Fruit fly (Drosophila melanogaster) whole organism, wandering third instar larva: ENCODE data around the gene Sik2.
A peak's percentile ranks its signal among the peaks of the same experiment; 100 is the strongest.

ENCODE experiments used
- Abd-B ChIP-seq: fragments of >200 bp; optimal IDR thresholded peaks from 2 replicates; lab custom pipeline; 2017; ENCODE audit warnings: missing biosample characterization, missing genetic modification characterization
- CG32264 ChIP-seq: fragments of 200-800 bp; sonication (Bioruptor generic); optimal IDR thresholded peaks from 2 replicates; lab custom pipeline; 2016; ENCODE audit warnings: missing biosample characterization, missing genetic modification characterization
- CrebA ChIP-seq: fragments of 200-800 bp; sonication (Bioruptor generic); optimal IDR thresholded peaks from 2 replicates; lab custom pipeline; 2016; ENCODE audit warnings: missing biosample characterization, mild to moderate bottlenecking, missing genetic modification characterization, borderline replicate concordance
- Dif ChIP-seq: fragments of 200-275, 200-300 bp; sonication (Bioruptor generic); optimal IDR thresholded peaks from 2 replicates; lab custom pipeline; 2018; ENCODE audit warnings: missing biosample characterization, missing genetic modification characterization; ENCODE audit not compliant: partially characterized antibody
- GATAd ChIP-seq: sonication (Bioruptor generic); optimal IDR thresholded peaks from 2 replicates; lab custom pipeline; 2016; ENCODE audit warnings: missing biosample characterization, missing genetic modification characterization
- HLH106 ChIP-seq: fragments of 200-800 bp; optimal IDR thresholded peaks from 3 replicates; lab custom pipeline; 2019; ENCODE audit warnings: missing biosample characterization, mild to moderate bottlenecking, missing genetic modification characterization, moderate library complexity
- Hnf4 ChIP-seq: fragments of 200-800 bp; sonication (Bioruptor generic); optimal IDR thresholded peaks from 2 replicates; lab custom pipeline; 2016; ENCODE audit warnings: missing biosample characterization, mild to moderate bottlenecking, missing genetic modification characterization
- Hr78 ChIP-seq: fragments of >200 bp; optimal IDR thresholded peaks from 2 replicates; lab custom pipeline; 2017; ENCODE audit warnings: missing biosample characterization, missing genetic modification characterization
- Hr83 ChIP-seq: fragments of 200-300 bp; sonication (Bioruptor generic); optimal IDR thresholded peaks from 2 replicates; lab custom pipeline; 2016; ENCODE audit warnings: missing biosample characterization, mild to moderate bottlenecking, missing genetic modification characterization, moderate library complexity; ENCODE audit not compliant: poor library complexity, severe bottlenecking
- Jra ChIP-seq: sonication (Bioruptor generic); optimal IDR thresholded peaks from 2 replicates; lab custom pipeline; 2016; ENCODE audit warnings: missing biosample characterization, missing genetic modification characterization
- Myc ChIP-seq: fragments of >200 bp; optimal IDR thresholded peaks from 2 replicates; lab custom pipeline; 2017
- N ChIP-seq: fragments of >200 bp; optimal IDR thresholded peaks from 2 replicates; lab custom pipeline; 2018; ENCODE audit warnings: missing biosample characterization, missing external identifiers, missing genetic modification characterization
- OdsH ChIP-seq: fragments of 200-800 bp; sonication (Bioruptor generic); optimal IDR thresholded peaks from 2 replicates; lab custom pipeline; 2016; ENCODE audit warnings: missing biosample characterization, mild to moderate bottlenecking, missing genetic modification characterization
- Rel ChIP-seq, 2 experiments: fragments of 200-800 bp; sonication (Bioruptor generic) in 1 of 2; optimal IDR thresholded peaks; 2 replicates in 1 of 2; 3 replicates in 1 of 2; lab custom pipeline; 2016 to 2019; ENCODE audit warnings: mild to moderate bottlenecking in 2 of 2, missing biosample characterization in 2 of 2, missing genetic modification characterization in 2 of 2, moderate library complexity in 1 of 2
- Sp1 ChIP-seq: fragments of 200-800 bp; sonication (Bioruptor generic); optimal IDR thresholded peaks from 3 replicates; lab custom pipeline; 2019; ENCODE audit warnings: missing biosample characterization, mild to moderate bottlenecking, missing genetic modification characterization, moderate library complexity
- Vsx2 ChIP-seq: fragments of 200-300, 225-300 bp; sonication (Bioruptor generic); optimal IDR thresholded peaks from 2 replicates; lab custom pipeline; 2018; ENCODE audit warnings: missing biosample characterization, missing genetic modification characterization; ENCODE audit not compliant: partially characterized antibody
- br ChIP-seq: fragments of 200-800 bp; sonication (Bioruptor generic); optimal IDR thresholded peaks from 2 replicates; lab custom pipeline; 2016; ENCODE audit warnings: missing biosample characterization, missing genetic modification characterization
- brk ChIP-seq: fragments of 200-800 bp; sonication (Bioruptor generic); optimal IDR thresholded peaks from 2 replicates; lab custom pipeline; 2016; ENCODE audit warnings: missing biosample characterization, mild to moderate bottlenecking, missing genetic modification characterization
- dl ChIP-seq, 2 experiments: fragments of 175-275, 200-275 bp in 1 of 2; fragments of 200-275 bp in 1 of 2; sonication (Bioruptor generic); optimal IDR thresholded peaks; lab custom pipeline; 2018; ENCODE audit warnings: mild to moderate bottlenecking in 2 of 2, missing biosample characterization in 2 of 2, missing genetic modification characterization in 2 of 2, moderate library complexity in 2 of 2; ENCODE audit not compliant: partially characterized antibody in 2 of 2, insufficient read depth in 1 of 2
- dmrt93B ChIP-seq: fragments of 200-800 bp; sonication (Bioruptor generic); optimal IDR thresholded peaks from 2 replicates; lab custom pipeline; 2018; ENCODE audit warnings: missing biosample characterization, mild to moderate bottlenecking, missing genetic modification characterization
- dsf ChIP-seq: sonication (Bioruptor generic); optimal IDR thresholded peaks from 2 replicates; lab custom pipeline; 2016; ENCODE audit warnings: missing biosample characterization, missing genetic modification characterization, borderline replicate concordance
- foxo ChIP-seq, 2 experiments: fragments of 200-800 bp; sonication (Bioruptor generic); optimal IDR thresholded peaks; 2 replicates in 1 of 2; 3 replicates in 1 of 2; lab custom pipeline; 2016 to 2017; ENCODE audit warnings: missing biosample characterization in 2 of 2, missing genetic modification characterization in 2 of 2
- h ChIP-seq: fragments of 200-800 bp; sonication (Bioruptor generic); optimal IDR thresholded peaks from 3 replicates; lab custom pipeline; 2016; ENCODE audit warnings: missing biosample characterization, mild to moderate bottlenecking, missing genetic modification characterization
- jim ChIP-seq: fragments of 175-275, 200-325 bp; sonication (Bioruptor generic); optimal IDR thresholded peaks from 2 replicates; lab custom pipeline; 2016; ENCODE audit warnings: missing biosample characterization, mild to moderate bottlenecking, missing genetic modification characterization
- lola ChIP-seq: fragments of >200 bp; optimal IDR thresholded peaks from 2 replicates; lab custom pipeline; 2017; ENCODE audit warnings: missing biosample characterization, missing genetic modification characterization
- pan ChIP-seq: fragments of >200 bp; optimal IDR thresholded peaks from 2 replicates; lab custom pipeline; 2017
- psq ChIP-seq: fragments of 200-800 bp; sonication (Bioruptor generic); optimal IDR thresholded peaks from 3 replicates; lab custom pipeline; 2017; ENCODE audit warnings: missing biosample characterization, mild to moderate bottlenecking, missing genetic modification characterization, moderate library complexity
- rgr ChIP-seq: fragments of 200-800 bp; sonication (Bioruptor generic); optimal IDR thresholded peaks from 3 replicates; lab custom pipeline; 2016; ENCODE audit warnings: missing biosample characterization, mild to moderate bottlenecking, missing genetic modification characterization
- sage ChIP-seq: fragments of 200-800 bp; sonication (Bioruptor generic); optimal IDR thresholded peaks from 2 replicates; lab custom pipeline; 2016; ENCODE audit warnings: missing biosample characterization, mild to moderate bottlenecking, missing genetic modification characterization
- sv ChIP-seq: fragments of 200-800 bp; sonication (Bioruptor generic); optimal IDR thresholded peaks from 3 replicates; lab custom pipeline; 2016; ENCODE audit warnings: missing biosample characterization, missing genetic modification characterization
- tai ChIP-seq: sonication (Bioruptor generic); optimal IDR thresholded peaks from 2 replicates; lab custom pipeline; 2016; ENCODE audit warnings: missing biosample characterization, missing genetic modification characterization
- woc ChIP-seq: sonication (Bioruptor generic); optimal IDR thresholded peaks from 2 replicates; lab custom pipeline; 2016; ENCODE audit warnings: missing biosample characterization, mild to moderate bottlenecking, missing genetic modification characterization

Gene Sik2

DNA sequence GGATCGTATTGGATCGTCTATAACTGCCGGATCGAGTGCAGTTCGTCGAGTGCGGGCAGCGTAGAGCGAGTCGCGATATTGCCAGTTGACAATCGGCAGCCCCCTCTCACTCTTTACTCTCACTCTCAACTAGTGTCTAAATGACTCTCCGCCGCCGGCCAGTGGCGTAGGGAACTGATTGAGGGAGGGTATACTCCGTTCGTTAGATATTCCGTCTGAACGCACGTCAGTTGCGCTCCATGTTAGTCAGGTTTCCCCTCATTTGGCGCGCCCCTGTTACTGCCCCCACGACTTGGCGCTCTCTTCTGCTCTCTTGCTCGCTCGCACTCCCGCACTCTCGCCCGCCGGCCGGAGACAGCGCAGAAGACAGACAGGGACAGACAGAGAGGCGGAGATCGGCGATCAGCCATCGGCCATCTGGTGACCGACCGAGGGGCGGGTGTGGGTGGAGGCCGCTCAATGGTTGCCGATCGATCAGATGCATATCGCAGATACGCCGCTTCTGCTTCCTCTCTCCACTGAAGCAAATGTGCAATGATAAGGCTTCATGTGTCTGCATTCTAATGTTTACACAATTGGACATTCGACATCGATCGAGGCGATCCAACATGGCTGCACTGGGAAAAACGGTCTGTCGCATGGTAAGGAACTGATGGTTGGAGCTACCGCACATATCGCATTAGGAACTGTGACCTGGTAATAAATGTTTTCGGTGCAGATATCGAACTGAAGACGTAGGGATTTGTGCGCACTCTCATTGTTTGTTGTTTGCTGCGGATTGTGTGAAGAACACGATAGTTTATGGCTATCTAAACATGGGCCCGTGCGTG lies 11.4 kb downstream of the Sik2 start, which contains the start of gene moody (continued):
- TF ChIP-seq woc (GFP tag; lab: Kevin White, UChicago) (peak; percentile 90), CG32264 (GFP tag; lab: Kevin White, UChicago) (peak; percentile 86), Hr83 (GFP tag; lab: Kevin White, UChicago) (peak; percentile 98), Rel (GFP tag; optimal IDR thresholded peaks at IDR 0.05; lab: Kevin White, UChicago) (peak; percentile 75), Rel (tag; optimal IDR thresholded peaks at IDR 0.05; lab: Kevin White, UChicago) (peak; percentile 84), Jra (peak; percentile 90), dsf (GFP tag; lab: Kevin White, UChicago) (peak; percentile 79), CrebA (GFP tag; lab: Kevin White, UChicago) (no peak), jim (peak; percentile 37), brk (GFP tag; lab: Kevin White, UChicago) (no peak)
- TF ChIP-seq, all 38 proteins: peak for 26

DNA sequence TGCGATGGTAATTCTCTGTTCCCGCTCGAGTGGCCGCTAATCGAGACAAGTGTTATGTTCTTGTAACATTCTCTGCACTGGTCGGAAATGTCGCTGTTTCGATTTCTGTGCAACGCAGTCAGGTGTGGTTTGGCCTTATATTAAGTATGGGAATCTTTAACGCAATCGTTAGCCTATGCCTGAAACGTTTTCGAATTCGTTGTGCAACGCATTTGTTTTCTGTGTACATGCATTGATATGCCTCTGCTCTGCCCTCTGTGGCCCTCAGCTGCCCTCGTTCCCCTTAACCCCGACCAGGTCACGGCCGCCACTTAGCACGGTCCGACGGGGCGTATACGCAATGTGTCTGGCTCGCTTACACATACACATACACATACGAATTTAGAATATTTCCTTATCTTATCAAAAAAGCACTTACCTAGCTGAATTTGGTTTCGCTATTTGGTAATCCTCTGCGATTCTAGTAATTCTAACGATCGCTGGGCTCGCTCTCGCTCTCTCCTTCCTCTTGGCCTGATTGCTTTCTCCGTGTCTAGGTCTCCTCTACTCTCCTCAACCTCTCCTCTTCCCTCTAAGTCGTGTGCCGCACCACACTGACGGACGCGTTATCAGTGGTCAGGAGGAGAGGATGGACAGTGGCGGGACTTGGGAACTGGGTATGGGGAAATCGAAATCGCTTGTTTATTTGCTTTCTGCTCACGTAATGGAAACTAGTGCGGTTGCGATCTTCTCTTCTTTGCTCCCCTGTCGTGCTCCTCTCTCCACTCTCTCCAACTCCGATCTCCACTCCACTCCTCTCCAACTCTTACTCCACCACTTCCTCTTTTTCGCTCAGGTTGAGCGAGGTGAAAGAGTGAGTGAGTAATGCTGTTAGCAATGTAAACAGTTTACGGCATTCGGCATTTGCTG lies 12.7 kb downstream of the Sik2 start:
- peak; percentile 11 for TF ChIP-seq HLH106 (tag; lab: Kevin White, UChicago)
- TF ChIP-seq dsf (GFP tag; lab: Kevin White, UChicago) = no peak
- TF ChIP-seq foxo (GFP tag; optimal IDR thresholded peaks at IDR 0.05; lab: Kevin White, UChicago) = no peak
- no peak for TF ChIP-seq brk (GFP tag; lab: Kevin White, UChicago)
- TF ChIP-seq Jra = no peak
- TF ChIP-seq h (GFP tag; lab: Kevin White, UChicago) = peak; percentile 67
- peak; percentile 75 for TF ChIP-seq br (GFP tag; lab: Kevin White, UChicago)
- no peak for TF ChIP-seq OdsH (GFP tag; lab: Kevin White, UChicago)
- no peak for TF ChIP-seq Hr78 (GFP tag; lab: Kevin White, UChicago)
- no peak for TF ChIP-seq Abd-B (GFP tag; lab: Kevin White, UChicago)
- TF ChIP-seq, all 38 proteins: peak for 3

DNA sequence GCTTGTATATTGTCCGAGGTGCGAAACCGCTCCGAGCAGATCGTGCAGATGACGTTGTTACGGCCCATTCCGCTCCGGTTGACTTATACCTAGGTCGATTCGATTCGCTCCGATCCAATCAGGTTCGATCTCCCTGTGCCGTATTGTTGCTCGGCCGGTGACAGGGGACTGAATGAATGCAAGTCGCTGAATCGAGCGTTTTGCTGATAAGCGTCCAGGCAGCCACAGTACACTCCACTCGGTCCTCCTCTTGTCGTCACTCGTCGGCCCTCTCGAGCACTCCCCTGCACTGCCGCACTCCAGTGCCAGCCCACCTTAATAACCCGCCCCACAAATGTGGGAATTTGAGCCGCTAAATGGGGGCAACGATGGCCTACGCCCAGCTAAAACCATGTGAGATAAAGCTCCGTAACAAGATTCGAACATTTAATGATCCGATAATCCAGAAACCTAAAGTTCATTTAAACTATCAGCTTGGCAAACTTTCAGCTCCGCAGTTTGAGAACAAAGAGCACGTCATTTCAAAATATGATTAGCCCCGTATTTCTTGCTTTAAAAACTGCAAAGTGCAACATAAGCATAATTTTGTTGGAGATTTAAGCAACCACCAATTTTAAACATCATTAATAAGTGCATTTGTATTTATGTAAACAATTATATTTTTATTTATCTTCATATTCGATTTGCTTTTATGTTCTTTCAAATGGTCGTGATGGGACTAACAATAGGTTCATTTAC lies 17.9 kb downstream of the Sik2 start, which contains the start of gene CG4325:
Gene CG4325, minus strand, starts transcription at position 159 of the 738 bp plus-strand sequence.
- TF ChIP-seq tai (GFP tag; lab: Kevin White, UChicago) (no peak), br (GFP tag; lab: Kevin White, UChicago) (peak; percentile 0), Dif (peak; percentile 37)

DNA sequence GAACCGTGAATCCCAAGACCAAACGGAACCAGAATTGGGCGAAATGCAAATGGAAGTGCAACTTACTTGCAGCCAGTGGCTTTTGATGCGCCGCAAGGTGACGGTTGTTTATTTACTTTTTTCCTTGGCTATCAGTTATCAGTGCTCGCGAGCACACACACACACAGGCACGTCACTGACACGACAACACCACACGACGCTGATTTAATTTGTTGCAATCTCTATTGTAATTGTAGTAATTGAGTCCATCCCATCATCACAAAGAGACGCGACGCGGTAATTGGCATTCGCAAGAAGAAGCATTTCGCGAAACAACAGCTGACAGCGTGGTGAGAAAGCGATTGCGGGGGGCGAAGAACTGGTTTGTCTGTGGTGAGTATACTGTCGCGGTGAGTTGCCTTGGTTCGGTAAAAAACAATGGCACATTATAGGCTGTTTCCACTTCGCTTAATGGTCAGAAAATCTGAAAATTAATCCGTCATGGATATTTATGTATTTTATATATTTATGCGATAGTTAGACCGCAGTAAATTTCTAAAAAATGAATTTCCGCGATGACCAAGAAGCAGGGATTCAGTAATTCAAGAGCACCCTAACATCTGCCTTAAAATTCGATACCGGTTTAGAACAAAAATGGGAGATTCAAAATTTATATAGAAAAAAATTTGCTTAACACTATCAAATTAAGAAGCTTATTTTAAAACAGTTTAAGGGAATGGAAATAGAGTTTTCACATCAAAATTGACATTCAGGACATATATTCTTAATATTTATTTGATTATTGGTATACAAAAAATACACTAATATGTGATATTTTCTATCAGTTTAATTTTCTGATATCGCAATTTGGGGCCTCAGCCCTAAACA lies 19.5 kb downstream of the Sik2 start, which contains the start of the genes Actn and usp:
Gene Actn, minus strand, starts transcription at position 331 of the 867 bp plus-strand sequence.
Gene usp, minus strand, starts transcription at position 331 of the 867 bp plus-strand sequence.
- peak in 1 of 2 experiments; percentile 38 for TF ChIP-seq foxo (GFP tag; optimal IDR thresholded peaks at IDR 0.05; lab: Kevin White, UChicago)
- peak; percentile 40 for TF ChIP-seq Abd-B (GFP tag; lab: Kevin White, UChicago)
- TF ChIP-seq Dif = no peak
- TF ChIP-seq Hnf4 = no peak
- no peak for TF ChIP-seq Rel (GFP tag; optimal IDR thresholded peaks at IDR 0.05; lab: Kevin White, UChicago)
- TF ChIP-seq Rel (tag; optimal IDR thresholded peaks at IDR 0.05; lab: Kevin White, UChicago) = peak; percentile 44
- TF ChIP-seq pan (lab: Kevin White, UChicago) = no peak
- TF ChIP-seq Jra = no peak
- no peak for TF ChIP-seq GATAd (GFP tag; lab: Kevin White, UChicago)
- no peak for TF ChIP-seq tai (GFP tag; lab: Kevin White, UChicago)
- peak; percentile 98 for TF ChIP-seq N (GFP tag; lab: Kevin White, UChicago)
- TF ChIP-seq br (GFP tag; lab: Kevin White, UChicago) = peak; percentile 24
- peak; percentile 46 for TF ChIP-seq HLH106 (tag; lab: Kevin White, UChicago)
- peak; percentile 42 for TF ChIP-seq Sp1 (GFP tag; lab: Kevin White, UChicago)
- no peak for TF ChIP-seq Hr83 (GFP tag; lab: Kevin White, UChicago)
- peak; percentile 52 for TF ChIP-seq h (GFP tag; lab: Kevin White, UChicago)
- no peak for TF ChIP-seq psq (GFP tag; lab: Kevin White, UChicago)
- TF ChIP-seq dmrt93B (GFP tag; lab: Kevin White, UChicago) = no peak
- no peak for TF ChIP-seq lola (GFP tag; lab: Kevin White, UChicago)
- no peak for TF ChIP-seq jim
- TF ChIP-seq Myc (lab: Kevin White, UChicago) = peak; percentile 70
- TF ChIP-seq Hr78 (GFP tag; lab: Kevin White, UChicago) = peak; percentile 75
- TF ChIP-seq woc (GFP tag; lab: Kevin White, UChicago) = peak; percentile 55
- no peak for TF ChIP-seq sv (GFP tag; lab: Kevin White, UChicago)
- TF ChIP-seq dl (GFP tag; optimal IDR thresholded peaks at IDR 0.05; lab: Kevin White, UChicago; ENCODE audit: insufficient read depth in 1 of 2, partially characterized antibody in 2 of 2) = no peak
- no peak for TF ChIP-seq rgr (GFP tag; lab: Kevin White, UChicago)
- TF ChIP-seq sage (GFP tag; lab: Kevin White, UChicago) = peak; percentile 28
- no peak for TF ChIP-seq Vsx2 (GFP tag; lab: Kevin White, UChicago)
